Fruit fly (Drosophila melanogaster) whole organism, prepupa: ENCODE measurements around the gene Shawl.

Source experiments
- Blimp-1 ChIP-seq: fragments of 200-800 bp; sonication (Bioruptor generic); optimal IDR thresholded peaks from 3 replicates; lab custom pipeline; 2017; ENCODE audit warnings: missing biosample characterization, missing genetic modification characterization, mild to moderate bottlenecking, moderate library complexity, missing genetic modification reagents
- CG10631 ChIP-seq: fragments of 200-800 bp; sonication (Bioruptor generic); optimal IDR thresholded peaks from 2 replicates; lab custom pipeline; 2016; ENCODE audit warnings: missing biosample characterization, missing genetic modification characterization
- CG11294 ChIP-seq: fragments of 200-800 bp; sonication (Bioruptor generic); IDR thresholded peaks from 2 replicates; pipeline ENCODE4 v1.3.6; 2022; ENCODE audit warnings: missing biosample characterization, missing genetic modification characterization
- CG3032 ChIP-seq: fragments of 200-800 bp; optimal IDR thresholded peaks from 2 replicates; lab custom pipeline; 2019; ENCODE audit warnings: missing biosample characterization, mild to moderate bottlenecking, missing genetic modification characterization, moderate library complexity
- Smox ChIP-seq: fragments of 200-800 bp; sonication (Bioruptor generic); optimal IDR thresholded peaks from 3 replicates; lab custom pipeline; 2016; ENCODE audit warnings: missing biosample characterization, missing genetic modification characterization
- Sox14 ChIP-seq: fragments of 200-800 bp; sonication (Bioruptor generic); optimal IDR thresholded peaks from 3 replicates; lab custom pipeline; 2016; ENCODE audit warnings: missing biosample characterization, missing genetic modification characterization
- achi ChIP-seq: fragments of 200-800 bp; sonication (Bioruptor generic); optimal IDR thresholded peaks from 3 replicates; lab custom pipeline; 2016; ENCODE audit warnings: missing biosample characterization, missing genetic modification characterization
- topi ChIP-seq: fragments of 200-800 bp; sonication (Bioruptor generic); optimal IDR thresholded peaks from 3 replicates; lab custom pipeline; 2016; ENCODE audit warnings: missing biosample characterization, missing genetic modification characterization

DNA sequence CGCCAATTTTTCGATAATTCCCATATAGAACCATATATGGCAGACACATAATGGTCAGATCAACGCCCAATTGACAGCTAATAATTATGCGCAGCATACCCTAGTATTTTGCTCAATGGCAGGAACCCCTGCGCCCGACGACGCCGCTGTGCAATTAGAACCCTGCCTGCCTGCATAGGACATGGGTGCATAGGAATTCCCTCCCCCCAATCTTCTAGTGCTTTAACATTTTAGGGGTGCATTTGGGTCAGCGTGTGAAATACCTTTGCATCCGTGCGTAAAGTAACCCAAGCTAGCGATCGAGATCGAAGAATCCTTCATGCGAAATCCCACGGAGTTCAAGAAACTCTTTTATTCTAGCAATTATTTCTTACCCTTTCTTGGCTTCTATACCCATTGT lies 40.2 kb upstream of the Shawl start:
- no peak for TF ChIP-seq topi (GFP tag; lab: Kevin White, UChicago)
- TF ChIP-seq Smox (GFP tag; lab: Kevin White, UChicago): no peak
- TF ChIP-seq CG10631: no peak
- no peak for TF ChIP-seq Sox14
- no peak for TF ChIP-seq Blimp-1 (GFP tag; lab: Kevin White, UChicago)
- TF ChIP-seq CG11294: no peak
- no peak for TF ChIP-seq CG3032 (tag; lab: Kevin White, UChicago)
- TF ChIP-seq achi (GFP tag; lab: Kevin White, UChicago): no peak
